Fruit fly (Drosophila melanogaster): ENCODE measurements around the gene CG4592.

Gene CG4592

DNA sequence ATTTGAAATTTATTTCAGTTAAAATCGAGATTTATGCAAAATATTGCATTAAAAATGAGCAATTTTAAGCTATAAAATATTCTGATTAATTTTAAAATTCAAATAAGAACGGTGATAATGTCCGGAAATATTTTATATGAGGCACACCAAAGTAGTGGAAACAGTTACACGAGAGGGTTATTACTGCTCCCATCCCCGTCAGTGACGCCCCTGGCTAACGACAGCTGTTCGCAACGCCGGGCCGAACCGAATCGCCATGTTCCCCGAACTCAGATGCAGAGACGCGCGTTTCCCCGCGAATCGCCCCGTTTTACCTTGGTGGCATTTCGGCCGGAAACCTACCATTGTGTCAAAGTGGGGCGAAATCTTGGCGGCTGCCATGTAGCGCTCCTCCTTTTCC, 9.7 kb upstream of the CG4592 start (continued):
- TF ChIP-seq CG1832 (GFP tag; optimal IDR thresholded peaks at IDR 0.05) (no peak), ssp (GFP tag; IDR thresholded peaks at IDR 0.05) (no peak), CG18599 (GFP tag; optimal IDR thresholded peaks at IDR 0.05) (no peak), Asciz (GFP tag; optimal IDR thresholded peaks at IDR 0.05) (no peak), tin (GFP tag; optimal IDR thresholded peaks at IDR 0.05) (peak; percentile 39), HLH3B (GFP tag; IDR thresholded peaks at IDR 0.05) (peak; percentile 38; the same call in 1 of the 2 replicates), CG8290 (GFP tag; optimal IDR thresholded peaks at IDR 0.05) (no peak), CG8290 (tag; optimal IDR thresholded peaks at IDR 0.05) (peak in 1 of 2 experiments; percentile 14), CG4617 (GFP tag; optimal IDR thresholded peaks at IDR 0.05; ENCODE audit: borderline replicate concordance) (no peak), pho (GFP tag; optimal IDR thresholded peaks at IDR 0.05) (no peak), jigr1 (GFP tag; IDR thresholded peaks at IDR 0.05) (no peak), CTCF (GFP tag; optimal IDR thresholded peaks at IDR 0.05) (no peak), peb (GFP tag; IDR thresholded peaks at IDR 0.05) (no peak), gcm2 (GFP tag; optimal IDR thresholded peaks at IDR 0.05) (no peak), nom (GFP tag; optimal IDR thresholded peaks at IDR 0.05) (no peak), Stat92E (GFP tag; optimal IDR thresholded peaks at IDR 0.05) (no peak), H15 (GFP tag; IDR thresholded peaks at IDR 0.05) (no peak), wor (GFP tag; IDR thresholded peaks at IDR 0.05) (no peak), nau (GFP tag; optimal IDR thresholded peaks at IDR 0.05) (no peak), row (GFP tag; IDR thresholded peaks at IDR 0.05) (peak; percentile 81), Nf-YA (GFP tag; IDR thresholded peaks at IDR 0.05) (no peak), Ravus (GFP tag; IDR thresholded peaks at IDR 0.05) (no peak), Fer2 (tag; optimal IDR thresholded peaks at IDR 0.05) (no peak), gce (GFP tag; IDR thresholded peaks at IDR 0.05) (no peak), CG10543 (GFP tag; optimal IDR thresholded peaks at IDR 0.05) (no peak), CG30403 (GFP tag; optimal IDR thresholded peaks at IDR 0.05) (peak; percentile 9), unpg (GFP tag; optimal IDR thresholded peaks at IDR 0.05) (no peak), dysf (GFP tag; IDR thresholded peaks at IDR 0.05) (peak; percentile 13; the same call in 1 of the 3 replicates), ro (GFP tag; IDR thresholded peaks at IDR 0.05) (no peak), CG4328 (GFP tag; optimal IDR thresholded peaks at IDR 0.05) (no peak), CG11093 (GFP tag; IDR thresholded peaks at IDR 0.05) (no peak), MTF-1 (GFP tag; optimal IDR thresholded peaks at IDR 0.05; ENCODE audit: borderline replicate concordance) (no peak), twi (tag; optimal IDR thresholded peaks at IDR 0.05) (no peak), Gsc (GFP tag; IDR thresholded peaks at IDR 0.05) (no peak), Dp (GFP tag; optimal IDR thresholded peaks at IDR 0.05) (no peak), CG9727 (GFP tag; optimal IDR thresholded peaks at IDR 0.05) (no peak), tap (tag; optimal IDR thresholded peaks at IDR 0.05) (no peak), zen (tag; optimal IDR thresholded peaks at IDR 0.05) (no peak), HHEX (GFP tag; optimal IDR thresholded peaks at IDR 0.05) (no peak), vnd (GFP tag; IDR thresholded peaks at IDR 0.05; ENCODE audit: partially characterized antibody) (no peak), gsb-n (tag; optimal IDR thresholded peaks at IDR 0.05) (no peak), dmrt99B (tag; optimal IDR thresholded peaks at IDR 0.05) (peak; percentile 19), Ets97D (GFP tag; optimal IDR thresholded peaks at IDR 0.05) (no peak), CG13296 (GFP tag; optimal IDR thresholded peaks at IDR 0.05) (peak; percentile 9), esg (GFP tag; conservative IDR thresholded peaks at IDR 0.05) (no peak), dati (GFP tag; IDR thresholded peaks at IDR 0.05) (no peak), klu (GFP tag; IDR thresholded peaks at IDR 0.05) (no peak), CG17328 (GFP tag; IDR thresholded peaks at IDR 0.05) (peak; percentile 36), dpn (GFP tag; optimal IDR thresholded peaks at IDR 0.05) (peak; percentile 26 to 36), br (optimal IDR thresholded peaks at IDR 0.05) (no peak), CG15479 (GFP tag; optimal IDR thresholded peaks at IDR 0.05) (no peak), YL-1 (GFP tag; optimal IDR thresholded peaks at IDR 0.05) (no peak), D19A (tag; optimal IDR thresholded peaks at IDR 0.05) (no peak)
